Fruit fly (Drosophila melanogaster): ENCODE data around the gene CG4887.

The CG4887 gene

dm6 chr2L:1172704-1173107 lies at the start of gene CG4887, which contains the start of gene Charon (continued):
- TF ChIP-seq ac (GFP tag; optimal IDR thresholded peaks at IDR 0.05) (no peak), CG8944 (GFP tag; optimal IDR thresholded peaks at IDR 0.05) (peak; percentile 85), NC2β (GFP tag; optimal IDR thresholded peaks at IDR 0.05) (peak; percentile 79), onecut (GFP tag; IDR thresholded peaks at IDR 0.05) (peak; percentile 56), CG15514 (GFP tag; optimal IDR thresholded peaks at IDR 0.05) (peak; percentile 79), ATbp (GFP tag; optimal IDR thresholded peaks at IDR 0.05) (peak; percentile 41), abd-A (tag; optimal IDR thresholded peaks at IDR 0.05) (no peak), Mad (GFP tag; optimal IDR thresholded peaks at IDR 0.05) (peak; percentile 87), CG4404 (GFP tag; IDR thresholded peaks at IDR 0.05) (peak; percentile 82), Eip74EF (GFP tag; optimal IDR thresholded peaks at IDR 0.05) (no peak), jigr1 (GFP tag; IDR thresholded peaks at IDR 0.05) (no peak), CG8388 (GFP tag; optimal IDR thresholded peaks at IDR 0.05) (peak; percentile 71), CG1792 (GFP tag; optimal IDR thresholded peaks at IDR 0.05) (peak; percentile 72), CG2678 (tag; optimal IDR thresholded peaks at IDR 0.05) (no peak), seq (GFP tag; IDR thresholded peaks at IDR 0.05) (peak; percentile 69), CG1603 (tag; optimal IDR thresholded peaks at IDR 0.05) (no peak), Dfd (GFP tag; optimal IDR thresholded peaks at IDR 0.05) (no peak), Hr78 (GFP tag; optimal IDR thresholded peaks at IDR 0.05) (no peak), CG31365 (tag; optimal IDR thresholded peaks at IDR 0.05) (no peak), al (GFP tag; IDR thresholded peaks at IDR 0.05) (peak; percentile 82), Chrac-16 (GFP tag; optimal IDR thresholded peaks at IDR 0.05) (peak; percentile 89), en (GFP tag; optimal IDR thresholded peaks at IDR 0.05) (peak; percentile 38), lov (optimal IDR thresholded peaks at IDR 0.05) (no peak), lov (GFP tag; IDR thresholded peaks at IDR 0.05) (peak; percentile 49; the same call in 1 of the 3 replicates), CG9609 (GFP tag; optimal IDR thresholded peaks at IDR 0.05) (peak; percentile 84), CG11085 (GFP tag; IDR thresholded peaks at IDR 0.05) (peak; percentile 74), pzg (GFP tag; optimal IDR thresholded peaks at IDR 0.05) (peak; percentile 51), GATAe (GFP tag; conservative IDR thresholded peaks at IDR 0.05) (peak; percentile 35; the same call in 1 of the 2 replicates), luna (GFP tag; optimal IDR thresholded peaks at IDR 0.05) (peak; percentile 55), CG14860 (GFP tag; IDR thresholded peaks at IDR 0.05; ENCODE audit: partially characterized antibody) (peak; percentile 34; the same call in 1 of the 3 replicates), CG10462 (GFP tag; optimal IDR thresholded peaks at IDR 0.05) (peak; percentile 77), chm (GFP tag; IDR thresholded peaks at IDR 0.05) (peak; percentile 61; the same call in 1 of the 2 replicates), br (optimal IDR thresholded peaks at IDR 0.05) (no peak), wdn (GFP tag; IDR thresholded peaks at IDR 0.05) (peak; percentile 55), HmgD (GFP tag; optimal IDR thresholded peaks at IDR 0.05) (peak; percentile 71), CG12659 (GFP tag; optimal IDR thresholded peaks at IDR 0.05) (peak; percentile 88), hbn (GFP tag; IDR thresholded peaks at IDR 0.05; ENCODE audit: partially characterized antibody) (peak; percentile 58; the same call in 1 of the 2 replicates), sr (GFP tag; IDR thresholded peaks at IDR 0.05) (no peak), CG2889 (GFP tag; IDR thresholded peaks at IDR 0.05) (peak; percentile 68), CG17361 (GFP tag; IDR thresholded peaks at IDR 0.05) (no peak; the same call in 2 of the 3 replicates), sc (optimal IDR thresholded peaks at IDR 0.05) (no peak), sc (GFP tag; optimal IDR thresholded peaks at IDR 0.05) (no peak), emc (GFP tag; optimal IDR thresholded peaks at IDR 0.05) (peak; percentile 17), CG34376 (GFP tag; optimal IDR thresholded peaks at IDR 0.05) (peak; percentile 71), CG15073 (GFP tag; optimal IDR thresholded peaks at IDR 0.05) (no peak), CG17802 (tag; optimal IDR thresholded peaks at IDR 0.05) (peak; percentile 43), CG10565 (GFP tag; optimal IDR thresholded peaks at IDR 0.05) (no peak), CG1647 (GFP tag; optimal IDR thresholded peaks at IDR 0.05) (peak; percentile 76), z (GFP tag; IDR thresholded peaks at IDR 0.05) (no peak), NC2α (GFP tag; optimal IDR thresholded peaks at IDR 0.05) (peak; percentile 59), vnd (GFP tag; IDR thresholded peaks at IDR 0.05; ENCODE audit: partially characterized antibody) (peak; percentile 68), BtbVII (GFP tag; optimal IDR thresholded peaks at IDR 0.05) (no peak)
